Worm (Caenorhabditis elegans) whole organism, L4 larva: ENCODE results near the gene ftr-1.

ENCODE experiments used
- D1046.2 ChIP-seq: fragments of 200-800 bp; sonication (Bioruptor generic); IDR thresholded peaks from 2 replicates; pipeline ENCODE4 v1.3.6; 2022; ENCODE audit warnings: missing genetic modification characterization, missing compliant biosample characterization
- F26F4.8 ChIP-seq: fragments of 200-800 bp; sonication (Bioruptor generic); conservative IDR thresholded peaks from 2 replicates; pipeline ENCODE4 v1.3.6; 2022; ENCODE audit warnings: missing genetic modification characterization, missing compliant biosample characterization
- F49E8.2 ChIP-seq: sonication (generic microtip); optimal IDR thresholded peaks from 2 replicates; lab custom pipeline; 2016; ENCODE audit warnings: missing compliant biosample characterization, mild to moderate bottlenecking, missing genetic modification characterization, borderline replicate concordance
- T20F7.1 ChIP-seq: fragments of 200-800 bp; sonication (Bioruptor generic); optimal IDR thresholded peaks from 2 replicates; lab custom pipeline; 2018; ENCODE audit warnings: mild to moderate bottlenecking, missing genetic modification characterization, missing compliant biosample characterization
- T26A8.4 ChIP-seq: fragments of 200-800 bp; sonication (Bioruptor generic); IDR thresholded peaks from 2 replicates; pipeline ENCODE4 v1.3.6; 2022; ENCODE audit warnings: missing genetic modification characterization, missing compliant biosample characterization
- Y5F2A.4 ChIP-seq: fragments of 200-800 bp; sonication (Bioruptor generic); optimal IDR thresholded peaks from 2 replicates; lab custom pipeline; 2018; ENCODE audit warnings: mild to moderate bottlenecking, missing genetic modification characterization, missing compliant biosample characterization
- aha-1 ChIP-seq: fragments of 150-350 bp; peaks from one replicate; lab custom pipeline; 2014; ENCODE audit warnings: missing biosample characterization, missing genetic modification characterization
- aly-2 ChIP-seq: sonication (generic microtip); optimal IDR thresholded peaks from 2 replicates; lab custom pipeline; 2018; ENCODE audit warnings: missing biosample characterization, missing genetic modification characterization
- arid-1 ChIP-seq: fragments of 200-800 bp; sonication (Bioruptor generic); conservative IDR thresholded peaks from 2 replicates; pipeline ENCODE4 v1.3.6; 2022; ENCODE audit warnings: missing genetic modification reagents, missing genetic modification characterization, missing compliant biosample characterization
- ceh-62 ChIP-seq: sonication (generic microtip); optimal IDR thresholded peaks from 2 replicates; lab custom pipeline; 2017; ENCODE audit warnings: missing biosample characterization, missing genetic modification characterization
- ceh-82 ChIP-seq: sonication (generic microtip); optimal IDR thresholded peaks from 2 replicates; lab custom pipeline; 2017; ENCODE audit warnings: missing biosample characterization, missing genetic modification characterization
- cey-2 ChIP-seq: sonication (generic microtip); optimal IDR thresholded peaks from 3 replicates; lab custom pipeline; 2017; ENCODE audit warnings: missing genetic modification characterization, mild to moderate bottlenecking, missing compliant biosample characterization, antibody characterized with exemption, borderline replicate concordance; ENCODE audit not compliant: insufficient read depth
- daf-16 ChIP-seq, 3 experiments: sonication (generic microtip); optimal IDR thresholded peaks; 2 replicates each; lab custom pipeline; 2016 to 2017; ENCODE audit warnings: missing genetic modification characterization in 3 of 3, missing genetic modification reagents in 3 of 3, mild to moderate bottlenecking in 2 of 3, missing compliant biosample characterization in 2 of 3, missing biosample characterization in 1 of 3, moderate library complexity in 1 of 3
- dmd-9 ChIP-seq: fragments of 200-800 bp; sonication (Bioruptor generic); IDR thresholded peaks from 2 replicates; pipeline ENCODE4 v1.3.6; 2022; ENCODE audit warnings: missing genetic modification reagents, missing genetic modification characterization, missing compliant biosample characterization
- dve-1 ChIP-seq: sonication (generic microtip); optimal IDR thresholded peaks from 2 replicates; lab custom pipeline; 2017; ENCODE audit warnings: antibody characterized with exemption, mild to moderate bottlenecking, missing genetic modification characterization, missing compliant biosample characterization; ENCODE audit not compliant: insufficient read depth
- fkh-10 ChIP-seq: fragments of 150-350 bp; optimal IDR thresholded peaks from 2 replicates; lab custom pipeline; 2014; ENCODE audit warnings: missing biosample characterization, missing genetic modification reagents, missing genetic modification characterization
- gei-8 ChIP-seq: fragments of 200-800 bp; sonication (Bioruptor generic); optimal IDR thresholded peaks from 2 replicates; lab custom pipeline; 2018; ENCODE audit warnings: mild to moderate bottlenecking, missing genetic modification characterization, missing compliant biosample characterization
- lin-29 ChIP-seq: fragments of 200-800 bp; sonication (Bioruptor generic); IDR thresholded peaks from 2 replicates; pipeline ENCODE4 v1.3.6; 2022; ENCODE audit warnings: missing genetic modification reagents, missing genetic modification characterization, missing compliant biosample characterization
- lin-38 ChIP-seq: fragments of 200-800 bp; sonication (Bioruptor generic); IDR thresholded peaks from 2 replicates; pipeline ENCODE4 v1.3.6; 2022; ENCODE audit warnings: missing genetic modification reagents, missing genetic modification characterization, missing compliant biosample characterization
- madf-5 ChIP-seq, 2 experiments: fragments of 200-800 bp; sonication (Bioruptor generic); IDR thresholded peaks; 2 replicates each; pipeline ENCODE4 v1.3.6; 2022; ENCODE audit warnings: missing compliant biosample characterization in 2 of 2, missing genetic modification characterization in 2 of 2
- madf-9 ChIP-seq: fragments of 200-800 bp; sonication (Bioruptor generic); conservative IDR thresholded peaks from 2 replicates; pipeline ENCODE4 v1.3.6; 2022; ENCODE audit warnings: missing genetic modification reagents, missing genetic modification characterization, missing compliant biosample characterization
- nhr-11 ChIP-seq: fragments of 150-350 bp; optimal IDR thresholded peaks from 2 replicates; lab custom pipeline; 2014; ENCODE audit warnings: missing biosample characterization, missing genetic modification characterization
- nhr-42 ChIP-seq: fragments of 200-800 bp; sonication (Bioruptor generic); IDR thresholded peaks from 2 replicates; pipeline ENCODE4 v1.3.6; 2022; ENCODE audit warnings: missing genetic modification characterization, missing compliant biosample characterization
- nhr-48 ChIP-seq: sonication (generic microtip); optimal IDR thresholded peaks from 2 replicates; lab custom pipeline; 2016; ENCODE audit warnings: mild to moderate bottlenecking, missing genetic modification characterization, missing compliant biosample characterization
- nhr-6 ChIP-seq: fragments of 150-350 bp; optimal IDR thresholded peaks from 2 replicates; lab custom pipeline; 2014; ENCODE audit warnings: missing biosample characterization, missing genetic modification characterization
- nhr-77 ChIP-seq: fragments of 150-350 bp; optimal IDR thresholded peaks from 2 replicates; lab custom pipeline; 2014; ENCODE audit warnings: missing biosample characterization, missing genetic modification characterization
- pqm-1 ChIP-seq: sonication (generic microtip); optimal IDR thresholded peaks from 2 replicates; lab custom pipeline; 2017; ENCODE audit warnings: missing biosample characterization, missing genetic modification characterization
- saeg-2 ChIP-seq: fragments of 200-800 bp; sonication (Bioruptor generic); IDR thresholded peaks from 2 replicates; pipeline ENCODE4 v1.3.6; 2022; ENCODE audit warnings: missing genetic modification reagents, missing genetic modification characterization, missing compliant biosample characterization
- snpc-1.2 ChIP-seq: fragments of 200-800 bp; sonication (Bioruptor generic); IDR thresholded peaks from 2 replicates; pipeline ENCODE4 v1.3.6; 2022; ENCODE audit warnings: missing genetic modification reagents, missing genetic modification characterization, missing compliant biosample characterization
- spr-3 ChIP-seq: fragments of 200-800 bp; sonication (Bioruptor generic); optimal IDR thresholded peaks from 2 replicates; lab custom pipeline; 2018; ENCODE audit warnings: mild to moderate bottlenecking, missing genetic modification characterization, missing compliant biosample characterization
- tra-1 ChIP-seq: fragments of 200-800 bp; sonication (Bioruptor generic); IDR thresholded peaks from 2 replicates; pipeline ENCODE4 v1.3.6; 2022; ENCODE audit warnings: missing genetic modification reagents, missing genetic modification characterization, missing compliant biosample characterization
- zag-1 ChIP-seq: fragments of 150-350 bp; optimal IDR thresholded peaks from 2 replicates; lab custom pipeline; 2014; ENCODE audit warnings: missing biosample characterization, missing genetic modification characterization
- zfp-2 ChIP-seq: sonication (generic microtip); optimal IDR thresholded peaks from 2 replicates; lab custom pipeline; 2016; ENCODE audit warnings: mild to moderate bottlenecking, missing genetic modification characterization, missing compliant biosample characterization
- ztf-11 ChIP-seq: fragments of 150-350 bp; optimal IDR thresholded peaks from 2 replicates; lab custom pipeline; 2014; ENCODE audit warnings: missing biosample characterization, missing genetic modification characterization

The ftr-1 gene

DNA sequence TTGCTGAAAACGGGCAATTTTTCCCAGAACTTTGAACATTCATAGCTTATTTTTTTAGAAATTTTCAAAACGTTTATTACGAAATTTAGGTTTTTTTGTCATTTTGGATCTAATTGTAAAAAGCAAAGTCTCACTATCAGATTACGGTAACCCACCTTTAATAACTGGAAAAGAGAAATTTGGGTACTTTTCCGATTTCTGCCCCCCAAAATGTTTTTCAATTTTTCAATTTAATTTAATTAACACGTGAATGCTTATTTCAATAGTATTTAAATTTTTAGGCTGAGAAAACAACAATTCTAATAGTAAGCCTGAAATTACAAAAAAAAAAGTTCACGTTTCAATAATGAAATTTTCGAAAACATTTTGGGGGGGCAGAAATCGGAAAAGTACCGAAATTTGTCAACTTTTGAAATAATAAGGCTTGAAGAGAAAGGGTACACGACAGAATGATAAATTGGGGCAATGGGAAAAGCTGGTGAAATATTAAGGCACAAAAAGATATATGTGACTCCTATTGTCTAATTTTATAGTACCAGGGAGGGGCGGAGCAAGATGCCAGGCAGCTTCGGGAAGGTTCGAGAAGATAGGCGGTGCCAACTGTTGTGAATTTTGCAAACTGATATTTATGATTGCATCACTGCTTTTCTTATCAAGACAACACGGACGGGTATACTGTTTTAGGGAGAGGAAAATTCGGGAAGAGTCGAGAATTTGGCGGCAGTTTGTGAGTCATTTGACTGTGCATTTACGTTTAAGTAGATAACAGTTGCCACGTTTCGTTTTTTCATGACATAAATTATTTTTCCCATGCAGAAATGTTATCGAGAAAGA lies 32.5 kb upstream of the ftr-1 start, which contains the start of gene F19B2.5 (continued):
- TF ChIP-seq nhr-6 (tag; lab: Kevin White, UChicago) (peak; percentile 25), zfp-2 (no peak), nhr-42 (0 out of 2 replicates have a peak, but pooled peaks have one; percentile 53), pqm-1 (peak; percentile 11), F49E8.2 (tag; lab: Kevin White, UChicago) (no peak), D1046.2 (GFP tag; lab: Robert Waterston, UW) (no peak), F26F4.8 (GFP tag; lab: Robert Waterston, UW) (no peak)

DNA sequence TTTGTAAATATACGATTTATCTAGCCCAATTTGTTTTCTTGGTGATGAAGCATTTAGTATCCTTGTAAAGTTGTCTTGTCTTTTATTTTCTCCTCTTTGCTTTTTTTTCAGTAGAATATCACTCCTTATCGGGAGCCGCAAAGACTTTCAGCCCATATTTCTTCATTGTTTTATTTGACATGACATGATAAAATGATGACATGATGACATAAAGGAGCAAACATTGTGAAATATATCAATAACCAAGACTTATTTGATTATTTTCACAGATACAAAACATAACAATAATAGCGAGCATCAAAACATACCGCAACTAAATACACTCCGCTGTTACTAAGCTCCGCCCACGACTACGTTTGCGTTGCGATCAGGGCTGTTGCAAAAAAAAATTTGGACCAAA lies 31.0 kb upstream of the ftr-1 start:
- TF ChIP-seq nhr-48 (tag; lab: Kevin White, UChicago) = no peak
- TF ChIP-seq pqm-1 = peak; percentile 16
- TF ChIP-seq T20F7.1 = no peak
- TF ChIP-seq daf-16 (GFP tag; optimal IDR thresholded peaks at IDR 0.05; lab: Kevin White, UChicago) = no peak
- TF ChIP-seq daf-16 (tag; optimal IDR thresholded peaks at IDR 0.05; lab: Kevin White, UChicago) = peak; percentile 85
- no peak for TF ChIP-seq gei-8 (GFP tag; lab: Kevin White, UChicago)
- no peak for TF ChIP-seq ceh-62 (tag; lab: Kevin White, UChicago)
- no peak for TF ChIP-seq lin-29 (GFP tag; lab: Robert Waterston, UW)
- TF ChIP-seq T26A8.4 (GFP tag; lab: Robert Waterston, UW) = no peak
- no peak for TF ChIP-seq spr-3 (GFP tag; lab: Kevin White, UChicago)
- TF ChIP-seq dve-1 = peak; percentile 71
- no peak for TF ChIP-seq ceh-82 (tag; lab: Kevin White, UChicago)
- no peak for TF ChIP-seq nhr-11 (tag; lab: Kevin White, UChicago)
- no peak for TF ChIP-seq arid-1 (GFP tag; lab: Robert Waterston, UW)
- peak; percentile 57 for TF ChIP-seq aha-1 (tag; lab: Kevin White, UChicago)
- TF ChIP-seq, all 104 proteins: peak for 4

DNA sequence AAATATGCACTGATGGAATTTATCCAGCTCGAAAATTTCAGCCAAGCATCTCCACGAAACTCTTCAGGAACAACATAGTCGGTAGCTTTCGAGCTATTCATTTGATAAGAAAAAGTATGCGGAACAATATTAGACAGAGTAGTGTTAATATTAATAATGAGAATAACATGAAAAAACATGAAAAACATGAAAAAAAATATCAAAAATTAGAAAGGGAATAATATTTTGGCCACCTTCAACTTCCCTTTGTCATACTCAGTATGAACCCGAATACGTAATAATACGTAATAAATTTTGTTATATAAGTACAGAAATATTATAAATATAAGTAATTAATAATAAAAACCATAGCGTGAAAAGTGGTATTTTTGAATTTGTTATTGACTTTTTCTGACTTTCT lies 24.8 kb upstream of the ftr-1 start, which contains the start of gene srw-39:
srw-39 (minus strand) TSS at position 101 of the 400 bp plus-strand sequence.
- TF ChIP-seq saeg-2 (GFP tag; lab: Robert Waterston, UW) (no peak), cey-2 (tag; lab: Kevin White, UChicago) (no peak), Y5F2A.4 (GFP tag; lab: Kevin White, UChicago) (no peak), T26A8.4 (GFP tag; lab: Robert Waterston, UW) (no peak), madf-5 (GFP tag; IDR thresholded peaks at IDR 0.05; lab: Robert Waterston, UW) (no peak), nhr-77 (tag; lab: Kevin White, UChicago) (no peak), snpc-1.2 (GFP tag; lab: Robert Waterston, UW) (no peak), ztf-11 (no peak), dmd-9 (no peak), aly-2 (tag; lab: Kevin White, UChicago) (no peak), nhr-48 (tag; lab: Kevin White, UChicago) (no peak), lin-38 (GFP tag; lab: Robert Waterston, UW) (no peak), ceh-82 (tag; lab: Kevin White, UChicago) (no peak), fkh-10 (GFP tag; lab: Kevin White, UChicago) (no peak), madf-9 (GFP tag; lab: Robert Waterston, UW) (no peak), zag-1 (tag; lab: Kevin White, UChicago) (no peak), arid-1 (GFP tag; lab: Robert Waterston, UW) (no peak)

DNA sequence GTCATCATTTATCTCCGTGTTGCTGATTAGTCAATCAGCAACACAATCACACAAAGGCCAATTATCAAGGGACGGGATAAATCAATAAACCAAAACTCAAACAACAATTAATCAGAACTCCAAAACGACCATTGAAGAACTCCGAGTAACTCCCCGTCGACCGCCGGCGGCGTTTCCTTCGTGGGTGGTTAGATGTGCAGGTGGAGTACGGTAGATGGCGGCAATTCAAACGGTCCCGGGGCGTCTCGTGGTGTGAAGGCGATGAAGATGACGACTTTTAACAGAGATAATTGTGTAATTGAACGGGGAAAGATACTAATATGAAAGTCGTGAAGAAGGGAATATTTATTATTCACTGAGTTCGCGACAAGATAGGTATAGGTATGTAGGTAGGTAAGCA lies 15.2 kb upstream of the ftr-1 start:
- TF ChIP-seq tra-1 (GFP tag; lab: Robert Waterston, UW) = peak; percentile 98
